Fruit fly (Drosophila melanogaster): ENCODE measurements around the gene CG1958.

CG1958 gene

dm6 chrX:7266604-7267003 is at the start of gene CG1958:
Gene CG1958 (plus strand): TSS chrX:7266904.
- no peak for TF ChIP-seq noc (tag; optimal IDR thresholded peaks at IDR 0.05)

dm6 chrX:7221149-7221548 is 45.6 kb upstream of the CG1958 start:
- TF ChIP-seq noc (tag; optimal IDR thresholded peaks at IDR 0.05) = no peak

- no peak for TF ChIP-seq noc (tag; optimal IDR thresholded peaks at IDR 0.05)
Measured at dm6 chrX:7222115-7222891, 44.4 kb upstream of the CG1958 start.

- TF ChIP-seq noc (tag; optimal IDR thresholded peaks at IDR 0.05) = no peak
Measured at dm6 chrX:7225980-7226607, 40.6 kb upstream of the CG1958 start.

dm6 chrX:7227311-7227710 is 39.4 kb upstream of the CG1958 start:
- TF ChIP-seq noc (tag; optimal IDR thresholded peaks at IDR 0.05) = no peak

- TF ChIP-seq noc (tag; optimal IDR thresholded peaks at IDR 0.05) = no peak
Measured at dm6 chrX:7228599-7228998, 38.1 kb upstream of the CG1958 start.

dm6 chrX:7230647-7231046 is 36.1 kb upstream of the CG1958 start:
- TF ChIP-seq noc (tag; optimal IDR thresholded peaks at IDR 0.05) = no peak

- no peak for TF ChIP-seq noc (tag; optimal IDR thresholded peaks at IDR 0.05)
Measured at dm6 chrX:7241985-7242627, 24.6 kb upstream of the CG1958 start.

- no peak for TF ChIP-seq noc (tag; optimal IDR thresholded peaks at IDR 0.05)
Measured at dm6 chrX:7246070-7246469, 20.6 kb upstream of the CG1958 start.

dm6 chrX:7252468-7252867 is 14.2 kb upstream of the CG1958 start:
- TF ChIP-seq noc (tag; optimal IDR thresholded peaks at IDR 0.05) = no peak

dm6 chrX:7255153-7255552 is 11.6 kb upstream of the CG1958 start:
- TF ChIP-seq noc (tag; optimal IDR thresholded peaks at IDR 0.05) = no peak

dm6 chrX:7271376-7272015 is 4.8 kb downstream of the CG1958 start:
- no peak for TF ChIP-seq noc (tag; optimal IDR thresholded peaks at IDR 0.05)

- no peak for TF ChIP-seq noc (tag; optimal IDR thresholded peaks at IDR 0.05)
Measured at dm6 chrX:7277038-7277437, 10.3 kb downstream of the CG1958 start.

- TF ChIP-seq noc (tag; optimal IDR thresholded peaks at IDR 0.05) = no peak
Measured at dm6 chrX:7284964-7285363, 18.3 kb downstream of the CG1958 start.

dm6 chrX:7285410-7285809 is 18.7 kb downstream of the CG1958 start:
- TF ChIP-seq noc (tag; optimal IDR thresholded peaks at IDR 0.05) = no peak
